Fruit fly (Drosophila melanogaster) ovary, adult (tissue): Measurements from ENCODE around the gene CG14866.

Source experiments
- CG17801 ChIP-seq: fragments of 200-800 bp; optimal IDR thresholded peaks from 2 replicates; lab custom pipeline; 2019; ENCODE audit warnings: missing biosample characterization, mild to moderate bottlenecking, missing genetic modification characterization, moderate library complexity; ENCODE audit not compliant: partially characterized antibody

The CG14866 gene

dm6 chr3R:15316326-15316725, at the start of gene CG14866:
Gene CG14866, plus strand, starts transcription at chr3R:15316471.
- no peak for TF ChIP-seq CG17801 (GFP tag; lab: Kevin White, UChicago)

dm6 chr3R:15268426-15268825, 47.8 kb upstream of the CG14866 start, which contains the start of the genes CG14864 and Zip88E:
Gene CG14864, minus strand, starts transcription at chr3R:15268538.
Gene Zip88E, plus strand, starts transcription at chr3R:15268662.
- TF ChIP-seq CG17801 (GFP tag; lab: Kevin White, UChicago): peak; percentile 21

- no peak for TF ChIP-seq CG17801 (GFP tag; lab: Kevin White, UChicago)
Measured at dm6 chr3R:15268856-15269255, 47.4 kb upstream of the CG14866 start.

- peak; percentile 99 for TF ChIP-seq CG17801 (GFP tag; lab: Kevin White, UChicago)
Measured at dm6 chr3R:15275158-15275623, 41.1 kb upstream of the CG14866 start, which contains the start of the genes Cp190 and CG4338. Gene Cp190, minus strand, starts transcription at chr3R:15275241. Gene CG4338, plus strand, starts transcription at chr3R:15275522.

- no peak for TF ChIP-seq CG17801 (GFP tag; lab: Kevin White, UChicago)
Measured at dm6 chr3R:15277926-15278869, 38.1 kb upstream of the CG14866 start, which contains the start of the genes MRG15 and Tm1. Gene MRG15, minus strand, starts transcription at chr3R:15278109. Gene Tm1, plus strand, starts transcription at chr3R:15278220.

dm6 chr3R:15280619-15281334, 35.5 kb upstream of the CG14866 start:
- peak; percentile 25 for TF ChIP-seq CG17801 (GFP tag; lab: Kevin White, UChicago)

- no peak for TF ChIP-seq CG17801 (GFP tag; lab: Kevin White, UChicago)
Measured at dm6 chr3R:15281335-15281963, 34.8 kb upstream of the CG14866 start.

dm6 chr3R:15282326-15282725, 33.9 kb upstream of the CG14866 start:
- TF ChIP-seq CG17801 (GFP tag; lab: Kevin White, UChicago): no peak

dm6 chr3R:15282982-15283809, 33.1 kb upstream of the CG14866 start:
- TF ChIP-seq CG17801 (GFP tag; lab: Kevin White, UChicago): no peak

- TF ChIP-seq CG17801 (GFP tag; lab: Kevin White, UChicago): no peak
Measured at dm6 chr3R:15286024-15286692, 30.1 kb upstream of the CG14866 start.

dm6 chr3R:15286693-15287041, 29.6 kb upstream of the CG14866 start:
- no peak for TF ChIP-seq CG17801 (GFP tag; lab: Kevin White, UChicago)

dm6 chr3R:15287763-15288162, 28.5 kb upstream of the CG14866 start:
- peak; percentile 16 for TF ChIP-seq CG17801 (GFP tag; lab: Kevin White, UChicago)

dm6 chr3R:15288802-15289201, 27.5 kb upstream of the CG14866 start:
- TF ChIP-seq CG17801 (GFP tag; lab: Kevin White, UChicago): no peak
